Worm (Caenorhabditis elegans) whole organism, L2 larva: ENCODE data around the gene nspf-2.

Experiments
- ama-1 ChIP-seq: fragments of 150-350 bp; optimal IDR thresholded peaks from 2 replicates; lab custom pipeline; 2018; ENCODE audit warnings: inconsistent platforms
- ceh-82 ChIP-seq: fragments of 150-350 bp; optimal IDR thresholded peaks from 2 replicates; lab custom pipeline; 2014; ENCODE audit warnings: missing biosample characterization, missing genetic modification characterization
- lin-13 ChIP-seq: fragments of 150-350 bp; optimal IDR thresholded peaks from 2 replicates; lab custom pipeline; 2014; ENCODE audit warnings: missing biosample characterization, missing genetic modification reagents, missing genetic modification characterization
- lin-39 ChIP-seq: fragments of 150-350 bp; optimal IDR thresholded peaks from 2 replicates; lab custom pipeline; 2014; ENCODE audit warnings: missing biosample characterization, missing genetic modification reagents, missing genetic modification characterization
- lsy-2 ChIP-seq, 2 experiments: fragments of 150-350 bp in 1 of 2; sonication (generic microtip) in 1 of 2; optimal IDR thresholded peaks; 2 replicates each; lab custom pipeline; 2014 to 2017; ENCODE audit warnings: missing biosample characterization in 2 of 2, missing genetic modification characterization in 2 of 2
- mdl-1 ChIP-seq, 2 experiments: fragments of 150-350 bp in 1 of 2; sonication (generic microtip) in 1 of 2; optimal IDR thresholded peaks; 2 replicates each; lab custom pipeline; 2017; ENCODE audit warnings: missing biosample characterization in 2 of 2, missing genetic modification characterization in 2 of 2
- peb-1 ChIP-seq: fragments of 150-350 bp; optimal IDR thresholded peaks from 2 replicates; lab custom pipeline; 2014; ENCODE audit warnings: missing biosample characterization, missing genetic modification characterization
- skn-1 ChIP-seq: sonication (generic microtip); optimal IDR thresholded peaks from 2 replicates; lab custom pipeline; 2017; ENCODE audit warnings: missing biosample characterization, missing genetic modification characterization
- snpc-4 ChIP-seq: fragments of 150-350 bp; optimal IDR thresholded peaks from 2 replicates; lab custom pipeline; 2014; ENCODE audit warnings: missing biosample characterization, missing genetic modification characterization

ce11 chrII:2725561-2725960, 36.8 kb downstream of the nspf-2 start, which contains the start of the genes T05A8.11 and nep-2:
- TF ChIP-seq mdl-1 (tag; optimal IDR thresholded peaks at IDR 0.05; lab: Kevin White, UChicago) (no peak), peb-1 (no peak), lin-13 (GFP tag; lab: Kevin White, UChicago) (no peak), lsy-2 (tag; optimal IDR thresholded peaks at IDR 0.05; lab: Kevin White, UChicago) (no peak), snpc-4 (tag; lab: Kevin White, UChicago) (no peak), ama-1 (lab: Kevin White, UChicago) (no peak), lin-39 (tag; lab: Kevin White, UChicago) (no peak), skn-1 (tag; lab: Kevin White, UChicago) (no peak), ceh-82 (tag; lab: Kevin White, UChicago) (no peak)
